Worm (Caenorhabditis elegans): ENCODE measurements around the gene mrps-12.

DNA sequence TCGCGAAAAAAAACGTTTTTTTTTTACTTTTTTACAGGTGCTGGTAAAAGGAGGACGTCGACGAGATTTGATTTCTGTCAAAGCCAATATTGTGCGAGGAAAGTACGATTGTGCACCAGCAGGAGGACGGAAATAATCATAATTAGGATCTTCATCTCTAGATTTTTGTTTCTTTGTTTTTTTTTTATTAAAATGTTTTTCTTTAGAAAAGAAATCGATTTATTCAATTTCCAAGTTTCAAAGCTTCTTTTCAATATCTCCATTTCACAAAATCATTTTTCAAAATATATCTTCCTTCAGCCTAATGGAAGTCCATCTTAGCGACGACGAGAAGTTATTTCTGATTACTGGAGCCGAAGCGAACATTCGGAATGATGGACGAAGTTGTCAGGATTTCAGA lies 685 bp downstream of the mrps-12 start, which contains the start of gene exos-7:
- no peak for TF ChIP-seq mab-5 (tag; optimal IDR thresholded peaks at IDR 0.05)
- no peak for TF ChIP-seq ces-1 (GFP tag; optimal IDR thresholded peaks at IDR 0.05)
- TF ChIP-seq nhr-237 (tag; optimal IDR thresholded peaks at IDR 0.05): no peak
- TF ChIP-seq blmp-1 (tag; optimal IDR thresholded peaks at IDR 0.05): no peak
- no peak for TF ChIP-seq mls-2 (tag; optimal IDR thresholded peaks at IDR 0.05)
- no peak for TF ChIP-seq zip-8 (tag; optimal IDR thresholded peaks at IDR 0.05)
- no peak for TF ChIP-seq ham-2 (GFP tag; optimal IDR thresholded peaks at IDR 0.05)
- no peak for TF ChIP-seq bed-3 (GFP tag; optimal IDR thresholded peaks at IDR 0.05)
